In the genomic region with DNA sequence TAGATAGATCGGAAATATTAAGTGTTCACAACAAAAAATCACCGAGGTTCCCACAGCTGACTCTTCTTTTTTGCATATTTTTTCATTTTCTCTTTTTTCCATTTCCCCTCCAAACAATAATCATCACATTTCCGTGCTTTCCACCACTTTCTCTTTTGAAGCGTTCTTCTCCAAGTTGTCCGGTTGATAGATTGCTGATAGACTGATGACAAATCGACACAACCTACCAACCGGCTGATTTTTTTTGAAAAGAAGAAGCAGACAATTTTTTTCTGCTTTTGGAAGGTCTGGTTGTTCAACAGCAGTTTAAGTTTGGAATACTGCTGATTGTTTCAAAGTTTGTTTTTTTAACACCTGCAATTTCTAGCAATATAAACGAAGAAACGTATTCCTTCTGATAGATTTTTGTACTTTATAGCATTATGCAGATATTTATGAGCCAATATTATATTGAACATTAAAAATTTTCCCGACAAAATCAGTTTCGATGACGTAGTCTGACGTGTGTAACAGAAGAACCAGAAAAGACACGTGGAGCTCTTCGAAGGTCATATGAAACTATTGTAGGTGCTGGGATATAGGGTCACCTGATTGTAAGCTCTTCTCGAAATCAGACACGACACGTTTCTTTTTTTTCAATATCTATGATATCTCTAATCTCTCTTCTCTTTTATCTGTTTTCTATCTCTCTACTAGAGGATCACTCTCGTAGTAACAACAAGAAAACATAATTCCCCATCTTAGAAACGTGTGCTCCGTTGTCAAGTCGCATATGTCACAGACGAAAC, we compare ENCODE assay signal across 2 worm cellular contexts.
A peak's percentile ranks its signal among the peaks of the same experiment; 100 is the strongest.
TF ChIP-seq lines count a peak whose summit lies in the region.

No protein-coding gene starts in this region.

TF ChIP-seq in whole organism, L1 larva, 84 proteins besides CTCF, POLR2A, EP300 and RAD21 (continued from another document):
- TF ChIP-seq mab-9 (GFP tag; IDR thresholded peaks at IDR 0.05; lab: Robert Waterston, UW) (no peak), snu-23 (GFP tag; optimal IDR thresholded peaks at IDR 0.05; lab: Kevin White, UChicago) (peak; percentile 67), ces-1 (GFP tag; optimal IDR thresholded peaks at IDR 0.05; lab: Kevin White, UChicago) (no peak), lin-35 (GFP tag; optimal IDR thresholded peaks at IDR 0.05; lab: Kevin White, UChicago) (peak in 1 of 2 experiments; percentile 25), tbx-2 (tag; optimal IDR thresholded peaks at IDR 0.05; lab: Kevin White, UChicago) (peak; percentile 25), zag-1 (tag; optimal IDR thresholded peaks at IDR 0.05; lab: Kevin White, UChicago) (no peak), nhr-19 (GFP tag; conservative IDR thresholded peaks at IDR 0.05; lab: Robert Waterston, UW) (peak; percentile 74), ceh-63 (GFP tag; optimal IDR thresholded peaks at IDR 0.05; lab: Kevin White, UChicago) (no peak), ztf-4 (tag; optimal IDR thresholded peaks at IDR 0.05; lab: Kevin White, UChicago) (peak; percentile 66), nhr-12 (tag; optimal IDR thresholded peaks at IDR 0.05; lab: Kevin White, UChicago) (no peak), lsy-2 (tag; optimal IDR thresholded peaks at IDR 0.05; lab: Kevin White, UChicago) (peak; percentile 54 to 68), unc-86 (tag; optimal IDR thresholded peaks at IDR 0.05; lab: Kevin White, UChicago) (no peak), snpc-4 (tag; optimal IDR thresholded peaks at IDR 0.05; lab: Kevin White, UChicago) (no peak), efl-3 (GFP tag; optimal IDR thresholded peaks at IDR 0.05; lab: Kevin White, UChicago) (no peak), aly-2 (tag; optimal IDR thresholded peaks at IDR 0.05; lab: Kevin White, UChicago) (no peak), ama-1 (optimal IDR thresholded peaks at IDR 0.05; lab: Kevin White, UChicago) (no peak), lin-14 (GFP tag; optimal IDR thresholded peaks at IDR 0.05; lab: Kevin White, UChicago) (peak; percentile 79), nhr-28 (tag; optimal IDR thresholded peaks at IDR 0.05; lab: Kevin White, UChicago) (no peak), lin-39 (tag; optimal IDR thresholded peaks at IDR 0.05; lab: Kevin White, UChicago) (peak; percentile 48), C04F5.9 (tag; optimal IDR thresholded peaks at IDR 0.05; lab: Kevin White, UChicago) (no peak), nhr-47 (tag; optimal IDR thresholded peaks at IDR 0.05; lab: Kevin White, UChicago) (peak; percentile 34), aha-1 (tag; optimal IDR thresholded peaks at IDR 0.05; lab: Kevin White, UChicago) (no peak), C34B4.2 (tag; optimal IDR thresholded peaks at IDR 0.05; lab: Kevin White, UChicago) (no peak), nhr-11 (tag; optimal IDR thresholded peaks at IDR 0.05; lab: Kevin White, UChicago) (no peak), xbp-1 (tag; optimal IDR thresholded peaks at IDR 0.05; lab: Kevin White, UChicago) (peak; percentile 51), dpl-1 (GFP tag; optimal IDR thresholded peaks at IDR 0.05; lab: Kevin White, UChicago) (no peak), fos-1 (tag; optimal IDR thresholded peaks at IDR 0.05; lab: Kevin White, UChicago) (no peak), dsc-1 (tag; optimal IDR thresholded peaks at IDR 0.05; lab: Kevin White, UChicago) (no peak), mdl-1 (tag; optimal IDR thresholded peaks at IDR 0.05; lab: Kevin White, UChicago) (peak in 1 of 2 experiments; percentile 51), unc-130 (tag; optimal IDR thresholded peaks at IDR 0.05; lab: Kevin White, UChicago) (peak; percentile 27), nhr-71 (tag; optimal IDR thresholded peaks at IDR 0.05; lab: Kevin White, UChicago) (peak; percentile 90), lin-15B (tag; optimal IDR thresholded peaks at IDR 0.05; lab: Kevin White, UChicago) (no peak), sup-37 (GFP tag; optimal IDR thresholded peaks at IDR 0.05; lab: Kevin White, UChicago) (no peak), hlh-4 (tag; optimal IDR thresholded peaks at IDR 0.05; lab: Kevin White, UChicago) (no peak)

TF ChIP-seq in whole organism, L4 larva, 104 proteins besides CTCF, POLR2A, EP300 and RAD21 (continued from another document):
- TF ChIP-seq fos-1 (tag; optimal IDR thresholded peaks at IDR 0.05; lab: Kevin White, UChicago), result no peak
- TF ChIP-seq ztf-11 (tag; optimal IDR thresholded peaks at IDR 0.05; lab: Kevin White, UChicago), result no peak
- TF ChIP-seq snpc-4 (tag; optimal IDR thresholded peaks at IDR 0.05; lab: Kevin White, UChicago), result no peak
- TF ChIP-seq F10B5.3 (tag; optimal IDR thresholded peaks at IDR 0.05; lab: Kevin White, UChicago), result no peak
- TF ChIP-seq nhr-11 (tag; optimal IDR thresholded peaks at IDR 0.05; lab: Kevin White, UChicago), result peak; percentile 61
- TF ChIP-seq mep-1 (tag; optimal IDR thresholded peaks at IDR 0.05; lab: Kevin White, UChicago), result no peak
- no peak for TF ChIP-seq lim-7 (GFP tag; IDR thresholded peaks at IDR 0.05; lab: Robert Waterston, UW)
- TF ChIP-seq gei-8 (GFP tag; optimal IDR thresholded peaks at IDR 0.05; lab: Kevin White, UChicago), result no peak
- TF ChIP-seq Y105C5A.15 (GFP tag; IDR thresholded peaks at IDR 0.05; lab: Robert Waterston, UW), result no peak
- TF ChIP-seq ZK337.2 (GFP tag; IDR thresholded peaks at IDR 0.05; lab: Robert Waterston, UW), result no peak
- no peak for TF ChIP-seq cey-2 (tag; optimal IDR thresholded peaks at IDR 0.05; lab: Kevin White, UChicago; ENCODE audit: borderline replicate concordance, insufficient read depth)
- no peak for TF ChIP-seq lin-13 (GFP tag; optimal IDR thresholded peaks at IDR 0.05; lab: Kevin White, UChicago)
- no peak for TF ChIP-seq Y75B8A.6 (GFP tag; IDR thresholded peaks at IDR 0.05; lab: Robert Waterston, UW)
- no peak for TF ChIP-seq arid-1 (GFP tag; conservative IDR thresholded peaks at IDR 0.05; lab: Robert Waterston, UW)
- TF ChIP-seq madf-5 (GFP tag; IDR thresholded peaks at IDR 0.05; lab: Robert Waterston, UW), result no peak
- TF ChIP-seq daf-16 (GFP tag; optimal IDR thresholded peaks at IDR 0.05; lab: Kevin White, UChicago), result peak in 1 of 2 experiments; percentile 24
- TF ChIP-seq daf-16 (tag; optimal IDR thresholded peaks at IDR 0.05; lab: Kevin White, UChicago), result no peak
- TF ChIP-seq Y5F2A.4 (GFP tag; optimal IDR thresholded peaks at IDR 0.05; lab: Kevin White, UChicago), result no peak
TF ChIP-seq in whole organism, L4 larva: peak in this region for 5.
